Fruit fly (Drosophila melanogaster): ENCODE measurements around the gene sta.
A peak's percentile ranks its signal among the peaks of the same experiment; 100 is the strongest.

The sta gene

DNA sequence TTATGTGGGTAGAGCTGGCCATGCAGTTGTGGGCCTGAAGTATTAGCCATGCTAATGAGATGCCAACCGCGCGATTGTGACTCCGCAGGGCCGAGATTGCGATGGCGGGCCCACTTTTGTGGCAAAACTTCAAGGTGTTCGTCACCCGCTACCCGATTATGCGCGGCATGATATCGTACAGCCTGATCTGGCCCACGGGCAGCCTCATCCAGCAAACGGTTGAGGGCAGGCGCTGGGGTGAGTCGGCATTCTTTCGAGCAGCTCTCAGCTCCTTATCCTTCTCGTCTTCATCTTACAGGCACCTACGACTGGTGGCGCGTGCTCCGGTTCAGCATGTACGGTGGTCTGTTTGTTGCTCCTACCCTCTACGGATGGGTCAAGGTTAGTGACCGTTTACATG, 13.5 kb downstream of the sta start, which contains the start of gene CG32808:
Gene CG32808 (minus strand): TSS at position 101 of the 400 bp plus-strand sequence.
- TF ChIP-seq woc (GFP tag; optimal IDR thresholded peaks at IDR 0.05) (no peak), HLH106 (tag; optimal IDR thresholded peaks at IDR 0.05) (no peak), Jra (GFP tag; optimal IDR thresholded peaks at IDR 0.05) (no peak), pan (optimal IDR thresholded peaks at IDR 0.05) (no peak), lola (GFP tag; optimal IDR thresholded peaks at IDR 0.05) (no peak), h (GFP tag; optimal IDR thresholded peaks at IDR 0.05) (no peak)

DNA sequence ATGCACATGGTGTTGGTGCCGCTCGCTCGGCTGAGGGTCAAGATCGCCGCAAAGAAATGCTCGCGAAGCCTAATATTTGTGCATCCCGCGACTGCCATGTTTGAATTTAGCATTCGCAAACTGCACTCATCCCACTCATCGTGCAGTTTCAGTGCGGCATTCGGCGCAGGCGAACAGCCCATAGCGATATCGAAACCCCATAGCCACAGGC, 15.9 kb downstream of the sta start, which contains the start of gene CG14778:
Gene CG14778 (plus strand): TSS at position 112 of the 211 bp plus-strand sequence.
- no peak for TF ChIP-seq dsf (GFP tag; optimal IDR thresholded peaks at IDR 0.05; ENCODE audit: borderline replicate concordance)
- TF ChIP-seq Jra (GFP tag; optimal IDR thresholded peaks at IDR 0.05) = no peak
- TF ChIP-seq N (GFP tag; optimal IDR thresholded peaks at IDR 0.05) = no peak
- TF ChIP-seq Hnf4 (GFP tag; optimal IDR thresholded peaks at IDR 0.05) = no peak
- no peak for TF ChIP-seq brk (GFP tag; optimal IDR thresholded peaks at IDR 0.05)
- TF ChIP-seq dmrt93B (GFP tag; optimal IDR thresholded peaks at IDR 0.05) = no peak
- TF ChIP-seq Myc (optimal IDR thresholded peaks at IDR 0.05) = no peak
- TF ChIP-seq Mio (GFP tag; optimal IDR thresholded peaks at IDR 0.05) = no peak

DNA sequence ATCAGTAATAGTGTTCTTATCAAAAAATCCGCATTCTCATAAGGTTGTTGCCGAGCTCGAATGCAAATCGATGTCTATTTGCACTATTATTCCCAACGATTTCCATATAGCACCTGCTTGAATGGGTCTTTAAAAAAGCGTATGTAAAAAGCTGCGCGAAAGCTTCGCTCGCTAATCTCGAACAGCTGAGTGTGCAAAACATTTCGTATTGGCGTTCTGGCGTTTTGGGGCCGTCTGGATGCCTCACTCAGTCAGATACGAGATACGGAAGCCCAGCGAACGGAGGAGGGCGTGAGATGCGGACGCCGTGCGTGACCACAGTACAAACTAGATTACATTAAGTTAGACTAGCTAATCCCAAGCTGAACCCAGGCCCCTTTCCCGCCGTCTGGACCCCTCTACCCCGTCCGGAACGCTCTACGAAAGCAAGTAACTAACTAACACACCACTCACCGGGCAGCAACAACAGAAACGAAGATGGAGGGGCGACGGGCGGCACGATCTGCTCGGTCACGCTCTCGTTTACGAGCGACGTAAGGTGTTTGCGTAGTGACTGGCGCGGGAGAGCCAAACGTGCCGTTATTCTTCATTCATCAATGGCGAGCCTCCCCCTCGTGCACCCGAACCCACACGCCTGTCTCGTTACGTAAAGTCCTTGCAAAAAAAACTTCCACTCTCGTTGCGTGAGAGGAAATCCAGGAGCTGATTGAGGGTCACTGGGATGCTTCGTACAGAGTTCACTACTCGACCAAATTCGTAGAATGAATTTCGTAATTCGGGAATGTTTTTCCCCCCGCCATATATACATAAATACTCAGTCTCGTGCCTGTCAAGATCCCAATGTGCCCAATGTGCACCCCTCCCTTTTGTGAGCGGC, 16.5 kb downstream of the sta start:
- TF ChIP-seq Dfd (GFP tag; optimal IDR thresholded peaks at IDR 0.05) (no peak), br (GFP tag; optimal IDR thresholded peaks at IDR 0.05) (no peak), brk (GFP tag; optimal IDR thresholded peaks at IDR 0.05) (no peak), dmrt93B (GFP tag; optimal IDR thresholded peaks at IDR 0.05) (no peak), Rel (GFP tag; optimal IDR thresholded peaks at IDR 0.05) (no peak), Rel (tag; optimal IDR thresholded peaks at IDR 0.05) (peak; percentile 51), dl (GFP tag; optimal IDR thresholded peaks at IDR 0.05; ENCODE audit: insufficient read depth in 1 of 2, partially characterized antibody in 2 of 2) (no peak), h (GFP tag; optimal IDR thresholded peaks at IDR 0.05) (peak; percentile 4)

DNA sequence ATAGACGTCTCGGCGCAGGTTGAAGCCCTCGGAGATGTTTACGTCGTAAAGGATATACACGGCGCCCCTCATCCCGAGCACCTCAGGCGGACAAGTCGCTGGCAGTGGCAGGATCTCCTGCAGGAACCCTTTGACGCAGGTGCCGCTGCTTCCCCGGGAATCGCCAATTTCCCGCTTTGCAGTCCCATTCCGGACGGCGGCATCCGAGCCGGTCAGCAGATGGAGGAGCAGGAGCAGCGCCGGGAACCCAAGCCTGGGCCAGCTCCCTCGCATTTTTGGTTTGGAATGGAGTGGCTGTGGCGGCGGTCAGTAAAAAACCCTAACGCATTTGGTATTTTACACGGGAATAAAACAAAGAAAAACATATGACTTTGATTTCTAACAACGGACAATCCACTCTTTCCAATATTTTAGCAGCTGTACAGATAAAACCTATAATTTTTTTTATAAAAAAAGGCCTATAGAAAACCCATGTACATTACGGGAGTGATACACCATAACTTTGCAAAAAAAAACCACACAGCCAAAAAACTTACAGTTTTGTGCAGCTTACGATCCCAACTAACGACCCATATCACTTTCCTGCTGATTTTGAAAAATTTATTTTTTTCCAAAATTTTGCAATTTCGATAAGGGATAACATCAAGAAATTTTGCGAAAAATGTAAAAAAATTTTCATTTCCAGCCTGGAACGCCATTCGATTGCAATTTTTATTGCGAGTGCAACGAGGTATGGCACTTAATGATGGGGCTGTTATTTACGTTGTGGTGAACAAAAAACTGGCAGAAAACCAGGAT, 17.3 kb downstream of the sta start, which contains the start of the genes O-fut2 and CG14777:
Gene O-fut2 (minus strand): TSS at position 290 of the 798 bp plus-strand sequence.
Gene CG14777 (plus strand): TSS at position 428 of the 798 bp plus-strand sequence.
- TF ChIP-seq HLH106 (tag; optimal IDR thresholded peaks at IDR 0.05) (peak; percentile 4), woc (GFP tag; optimal IDR thresholded peaks at IDR 0.05) (no peak), CG32264 (GFP tag; optimal IDR thresholded peaks at IDR 0.05) (no peak), ey (GFP tag; optimal IDR thresholded peaks at IDR 0.05) (peak; percentile 66), jim (GFP tag; optimal IDR thresholded peaks at IDR 0.05) (no peak), Hr78 (GFP tag; optimal IDR thresholded peaks at IDR 0.05) (no peak), dsf (GFP tag; optimal IDR thresholded peaks at IDR 0.05; ENCODE audit: borderline replicate concordance) (no peak), Abd-B (GFP tag; optimal IDR thresholded peaks at IDR 0.05) (no peak), pan (optimal IDR thresholded peaks at IDR 0.05) (no peak), Rel (GFP tag; optimal IDR thresholded peaks at IDR 0.05) (no peak), Rel (tag; optimal IDR thresholded peaks at IDR 0.05) (no peak), rgr (GFP tag; optimal IDR thresholded peaks at IDR 0.05) (peak; percentile 47), fru (GFP tag; optimal IDR thresholded peaks at IDR 0.05) (peak; percentile 37), Sp1 (GFP tag; optimal IDR thresholded peaks at IDR 0.05) (no peak), Dfd (GFP tag; optimal IDR thresholded peaks at IDR 0.05) (no peak), CG9705 (GFP tag; optimal IDR thresholded peaks at IDR 0.05) (no peak), Hr83 (GFP tag; optimal IDR thresholded peaks at IDR 0.05; ENCODE audit: poor library complexity, severe bottlenecking) (no peak), psq (GFP tag; optimal IDR thresholded peaks at IDR 0.05) (peak; percentile 44), dmrt93B (GFP tag; optimal IDR thresholded peaks at IDR 0.05) (no peak), tai (GFP tag; optimal IDR thresholded peaks at IDR 0.05) (no peak), Mio (GFP tag; optimal IDR thresholded peaks at IDR 0.05) (no peak), sv (GFP tag; optimal IDR thresholded peaks at IDR 0.05) (no peak), Vsx2 (GFP tag; optimal IDR thresholded peaks at IDR 0.05; ENCODE audit: partially characterized antibody) (no peak), OdsH (GFP tag; optimal IDR thresholded peaks at IDR 0.05) (peak; percentile 35), Dif (GFP tag; optimal IDR thresholded peaks at IDR 0.05; ENCODE audit: partially characterized antibody) (no peak), Hnf4 (GFP tag; optimal IDR thresholded peaks at IDR 0.05) (no peak), brk (GFP tag; optimal IDR thresholded peaks at IDR 0.05) (no peak), Jra (GFP tag; optimal IDR thresholded peaks at IDR 0.05) (no peak), dl (GFP tag; optimal IDR thresholded peaks at IDR 0.05; ENCODE audit: insufficient read depth in 1 of 2, partially characterized antibody in 2 of 2) (no peak), GATAd (GFP tag; optimal IDR thresholded peaks at IDR 0.05) (no peak), usp (GFP tag; optimal IDR thresholded peaks at IDR 0.05) (no peak), h (GFP tag; optimal IDR thresholded peaks at IDR 0.05) (peak; percentile 30), br (GFP tag; optimal IDR thresholded peaks at IDR 0.05) (no peak), foxo (GFP tag; optimal IDR thresholded peaks at IDR 0.05) (no peak), CrebA (GFP tag; optimal IDR thresholded peaks at IDR 0.05; ENCODE audit: borderline replicate concordance) (no peak), sage (GFP tag; optimal IDR thresholded peaks at IDR 0.05) (no peak), lola (GFP tag; optimal IDR thresholded peaks at IDR 0.05) (no peak), Myc (optimal IDR thresholded peaks at IDR 0.05) (no peak), N (GFP tag; optimal IDR thresholded peaks at IDR 0.05) (no peak)
